Worm (Caenorhabditis elegans) whole organism, mixed stage, embryonic: Measurements from ENCODE around the gene try-5.

Source experiments
- M03D4.4 ChIP-seq: sonication (generic microtip); optimal IDR thresholded peaks from 2 replicates; lab custom pipeline; 2017; ENCODE audit warnings: mild to moderate bottlenecking, missing genetic modification characterization, missing compliant biosample characterization
- bed-3 ChIP-seq: fragments of 200-800 bp; sonication (Bioruptor generic); optimal IDR thresholded peaks from 3 replicates; lab custom pipeline; 2018; ENCODE audit warnings: mild to moderate bottlenecking, missing genetic modification characterization, moderate library complexity, missing compliant biosample characterization
- blmp-1 ChIP-seq: fragments of 150-350 bp; optimal IDR thresholded peaks from 2 replicates; lab custom pipeline; 2014; ENCODE audit warnings: missing biosample characterization, missing genetic modification characterization
- ceh-39 ChIP-seq: fragments of 150-350 bp; optimal IDR thresholded peaks from 2 replicates; lab custom pipeline; 2014; ENCODE audit warnings: missing biosample characterization, missing genetic modification characterization
- ceh-43 ChIP-seq: fragments of 200-800 bp; sonication (Bioruptor generic); optimal IDR thresholded peaks from 2 replicates; lab custom pipeline; 2018; ENCODE audit warnings: mild to moderate bottlenecking, missing genetic modification characterization, moderate library complexity, missing compliant biosample characterization
- ceh-83 ChIP-seq: fragments of 200-800 bp; sonication (Bioruptor generic); optimal IDR thresholded peaks from 2 replicates; lab custom pipeline; 2018; ENCODE audit warnings: mild to moderate bottlenecking, missing genetic modification characterization, missing compliant biosample characterization
- ces-1 ChIP-seq: fragments of 150-350 bp; optimal IDR thresholded peaks from 2 replicates; lab custom pipeline; 2014; ENCODE audit warnings: missing biosample characterization, missing genetic modification reagents, missing genetic modification characterization
- cnd-1 ChIP-seq: fragments of 200-800 bp; sonication (Bioruptor generic); optimal IDR thresholded peaks from 2 replicates; lab custom pipeline; 2018; ENCODE audit warnings: mild to moderate bottlenecking, missing genetic modification characterization, missing compliant biosample characterization
- drap-1 ChIP-seq: fragments of 200-800 bp; sonication (Bioruptor generic); optimal IDR thresholded peaks from 3 replicates; lab custom pipeline; 2018; ENCODE audit warnings: mild to moderate bottlenecking, missing genetic modification characterization, missing compliant biosample characterization
- elt-1 ChIP-seq: sonication (generic microtip); optimal IDR thresholded peaks from 2 replicates; lab custom pipeline; 2017; ENCODE audit warnings: missing genetic modification characterization, mild to moderate bottlenecking, missing compliant biosample characterization, antibody characterized with exemption, moderate library complexity, borderline replicate concordance; ENCODE audit not compliant: insufficient read depth
- elt-3 ChIP-seq: fragments of 150-350 bp; optimal IDR thresholded peaks from 2 replicates; lab custom pipeline; 2014; ENCODE audit warnings: missing biosample characterization, missing genetic modification characterization
- flh-1 ChIP-seq: fragments of 200-800 bp; sonication (Bioruptor generic); optimal IDR thresholded peaks from 2 replicates; lab custom pipeline; 2018; ENCODE audit warnings: mild to moderate bottlenecking, missing genetic modification characterization, moderate library complexity, missing compliant biosample characterization
- ham-2 ChIP-seq: fragments of 200-800 bp; sonication (Bioruptor generic); optimal IDR thresholded peaks from 2 replicates; lab custom pipeline; 2018; ENCODE audit warnings: mild to moderate bottlenecking, missing genetic modification characterization, missing compliant biosample characterization
- hlh-1 ChIP-seq: fragments of 150-350 bp; optimal IDR thresholded peaks from 2 replicates; lab custom pipeline; 2014; ENCODE audit warnings: missing biosample characterization, missing genetic modification reagents, missing genetic modification characterization
- lin-13 ChIP-seq: fragments of 150-350 bp; optimal IDR thresholded peaks from 2 replicates; lab custom pipeline; 2014; ENCODE audit warnings: missing biosample characterization, missing genetic modification characterization
- lin-32 ChIP-seq: fragments of 200-800 bp; sonication (Bioruptor generic); optimal IDR thresholded peaks from 2 replicates; lab custom pipeline; 2018; ENCODE audit warnings: mild to moderate bottlenecking, missing genetic modification characterization, missing compliant biosample characterization
- lsy-2 ChIP-seq: fragments of 150-350 bp; optimal IDR thresholded peaks from 2 replicates; lab custom pipeline; 2014; ENCODE audit warnings: missing biosample characterization, missing genetic modification characterization
- mab-5 ChIP-seq: fragments of 150-350 bp; optimal IDR thresholded peaks from 2 replicates; lab custom pipeline; 2014; ENCODE audit warnings: missing biosample characterization, missing genetic modification characterization
- mep-1 ChIP-seq: fragments of 150-350 bp; optimal IDR thresholded peaks from 2 replicates; lab custom pipeline; 2017; ENCODE audit warnings: missing biosample characterization, missing genetic modification reagents, missing genetic modification characterization, inconsistent platforms
- mls-2 ChIP-seq: sonication (generic microtip); optimal IDR thresholded peaks from 2 replicates; lab custom pipeline; 2016; ENCODE audit warnings: mild to moderate bottlenecking, missing genetic modification characterization, moderate library complexity, missing compliant biosample characterization
- nhr-12 ChIP-seq: fragments of 150-350 bp; optimal IDR thresholded peaks from 2 replicates; lab custom pipeline; 2014; ENCODE audit warnings: missing biosample characterization, missing genetic modification characterization
- nhr-2 ChIP-seq: fragments of 150-350 bp; optimal IDR thresholded peaks from 2 replicates; lab custom pipeline; 2014; ENCODE audit warnings: missing biosample characterization, missing genetic modification characterization
- nhr-237 ChIP-seq: fragments of 150-350 bp; optimal IDR thresholded peaks from 2 replicates; lab custom pipeline; 2014; ENCODE audit warnings: missing biosample characterization, missing genetic modification characterization
- nhr-28 ChIP-seq: fragments of 150-350 bp; optimal IDR thresholded peaks from 2 replicates; lab custom pipeline; 2014; ENCODE audit warnings: missing biosample characterization, missing genetic modification characterization
- nhr-76 ChIP-seq: sonication (generic microtip); optimal IDR thresholded peaks from 2 replicates; lab custom pipeline; 2017; ENCODE audit warnings: missing biosample characterization, missing genetic modification characterization
- pha-4 ChIP-seq: fragments of 150-350 bp; optimal IDR thresholded peaks from 2 replicates; lab custom pipeline; 2018; ENCODE audit warnings: missing biosample characterization, missing genetic modification reagents, missing genetic modification characterization
- sem-2 ChIP-seq: fragments of 200-800 bp; sonication (Bioruptor generic); optimal IDR thresholded peaks from 2 replicates; lab custom pipeline; 2018; ENCODE audit warnings: mild to moderate bottlenecking, missing genetic modification characterization, missing compliant biosample characterization
- snpc-4 ChIP-seq: fragments of 150-350 bp; optimal IDR thresholded peaks from 2 replicates; lab custom pipeline; 2014; ENCODE audit warnings: missing biosample characterization, missing genetic modification characterization
- sptf-1 ChIP-seq: sonication (generic microtip); optimal IDR thresholded peaks from 2 replicates; lab custom pipeline; 2017; ENCODE audit warnings: mild to moderate bottlenecking, missing genetic modification characterization, moderate library complexity, missing compliant biosample characterization
- tbx-8 ChIP-seq: fragments of 200-800 bp; sonication (Bioruptor generic); optimal IDR thresholded peaks from 2 replicates; lab custom pipeline; 2018; ENCODE audit warnings: mild to moderate bottlenecking, missing genetic modification characterization, moderate library complexity, missing compliant biosample characterization
- unc-120 ChIP-seq: sonication (generic microtip); optimal IDR thresholded peaks from 2 replicates; lab custom pipeline; 2017; ENCODE audit warnings: missing genetic modification characterization, missing compliant biosample characterization; ENCODE audit not compliant: poor library complexity, severe bottlenecking
- unc-39 ChIP-seq: fragments of 150-350 bp; optimal IDR thresholded peaks from 2 replicates; lab custom pipeline; 2014; ENCODE audit warnings: missing biosample characterization, missing genetic modification characterization
- unc-62 ChIP-seq: fragments of 150-350 bp; optimal IDR thresholded peaks from 2 replicates; lab custom pipeline; 2014; ENCODE audit warnings: missing biosample characterization, missing genetic modification reagents, missing genetic modification characterization
- zip-8 ChIP-seq: fragments of 150-350 bp; optimal IDR thresholded peaks from 2 replicates; lab custom pipeline; 2014; ENCODE audit warnings: missing biosample characterization, missing genetic modification characterization
- ztf-11 ChIP-seq: fragments of 150-350 bp; optimal IDR thresholded peaks from 2 replicates; lab custom pipeline; 2014; ENCODE audit warnings: missing biosample characterization, missing genetic modification characterization

Gene try-5

ce11 chrV:9340318-9340717 lies 6.5 kb upstream of the try-5 start:
- TF ChIP-seq drap-1 (GFP tag; lab: Kevin White, UChicago) (no peak), nhr-28 (tag; lab: Kevin White, UChicago) (no peak), mab-5 (tag; lab: Kevin White, UChicago) (no peak), bed-3 (GFP tag; lab: Kevin White, UChicago) (no peak), mls-2 (tag; lab: Kevin White, UChicago) (no peak), nhr-237 (tag; lab: Kevin White, UChicago) (no peak), pha-4 (tag; lab: Kevin White, UChicago) (no peak), sem-2 (GFP tag; lab: Kevin White, UChicago) (no peak), M03D4.4 (no peak), lsy-2 (tag; lab: Kevin White, UChicago) (no peak), sptf-1 (no peak), lin-13 (tag; lab: Kevin White, UChicago) (no peak)

DNA sequence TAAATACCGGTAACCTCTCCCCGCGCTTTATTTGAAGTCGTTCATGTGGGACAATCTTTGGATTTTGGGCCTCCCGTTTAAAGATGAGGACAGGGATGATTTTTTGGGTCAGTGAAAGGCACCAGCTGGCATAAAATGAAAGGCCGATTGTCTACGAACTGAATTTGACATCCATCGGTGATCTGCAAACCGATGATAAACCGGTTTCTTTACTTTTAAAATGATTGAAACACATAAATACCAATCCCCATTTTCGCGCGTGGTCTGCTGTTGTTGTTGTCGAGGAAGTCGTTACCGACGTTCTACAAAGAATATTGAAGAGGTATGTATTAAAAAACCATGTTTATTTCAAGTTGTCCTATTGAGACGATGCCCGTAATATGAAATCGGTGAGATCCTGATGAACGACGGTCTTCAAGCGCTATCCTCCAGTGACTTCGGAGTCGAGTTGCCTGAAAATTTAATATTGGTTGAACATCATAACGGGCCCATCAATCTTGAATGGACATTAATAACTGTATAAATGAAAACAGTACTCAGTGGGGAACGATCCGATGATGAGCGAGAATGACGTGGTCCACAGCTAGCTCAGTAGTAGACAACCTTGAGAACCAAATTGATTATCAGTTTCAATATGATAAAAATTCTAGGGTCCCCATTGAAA lies 3.7 kb upstream of the try-5 start:
- TF ChIP-seq lsy-2 (tag; lab: Kevin White, UChicago), result no peak
- TF ChIP-seq M03D4.4, result no peak

ce11 chrV:9343629-9344624 lies 2.9 kb upstream of the try-5 start, which contains the start of gene tos-1:
tos-1 (minus strand) TSS chrV:9344203.
- TF ChIP-seq mls-2 (tag; lab: Kevin White, UChicago) (peak; percentile 96), lin-13 (tag; lab: Kevin White, UChicago) (peak; percentile 98), zip-8 (no peak), nhr-237 (tag; lab: Kevin White, UChicago) (peak; percentile 98), sptf-1 (peak; percentile 97), cnd-1 (tag; lab: Kevin White, UChicago) (peak; percentile 92), snpc-4 (tag; lab: Kevin White, UChicago) (no peak), ceh-83 (GFP tag; lab: Kevin White, UChicago) (peak; percentile 82), ham-2 (GFP tag; lab: Kevin White, UChicago) (peak; percentile 96), flh-1 (GFP tag; lab: Kevin White, UChicago) (peak; percentile 27), nhr-2 (tag; lab: Kevin White, UChicago) (peak; percentile 52), unc-39 (tag; lab: Kevin White, UChicago) (peak; percentile 93), lin-32 (GFP tag; lab: Kevin White, UChicago) (peak; percentile 51), elt-3 (tag; lab: Kevin White, UChicago) (peak; percentile 74), unc-120 (tag; lab: Kevin White, UChicago) (peak; percentile 86), sem-2 (GFP tag; lab: Kevin White, UChicago) (peak; percentile 69), ztf-11 (tag; lab: Kevin White, UChicago) (peak; percentile 96), tbx-8 (GFP tag; lab: Kevin White, UChicago) (peak; percentile 45), hlh-1 (peak; percentile 57), pha-4 (tag; lab: Kevin White, UChicago) (peak; percentile 90), unc-62 (GFP tag; lab: Kevin White, UChicago) (peak; percentile 94), ceh-39 (tag; lab: Kevin White, UChicago) (peak; percentile 100), nhr-28 (tag; lab: Kevin White, UChicago) (peak; percentile 81), mep-1 (tag; lab: Kevin White, UChicago) (peak; percentile 99), mab-5 (tag; lab: Kevin White, UChicago) (peak; percentile 63), M03D4.4 (peak; percentile 93), drap-1 (GFP tag; lab: Kevin White, UChicago) (peak; percentile 93), bed-3 (GFP tag; lab: Kevin White, UChicago) (peak; percentile 77), elt-1 (tag; lab: Kevin White, UChicago) (peak; percentile 52), ceh-43 (GFP tag; lab: Kevin White, UChicago) (peak; percentile 92), nhr-12 (tag; lab: Kevin White, UChicago) (peak; percentile 93), blmp-1 (tag; lab: Kevin White, UChicago) (no peak), nhr-76 (no peak), ces-1 (GFP tag; lab: Kevin White, UChicago) (peak; percentile 92), lsy-2 (tag; lab: Kevin White, UChicago) (peak; percentile 89)
